Worm (Caenorhabditis elegans): ENCODE data around the gene Y75B8A.23.
A peak's percentile ranks its signal among the peaks of the same experiment; 100 is the strongest.

DNA sequence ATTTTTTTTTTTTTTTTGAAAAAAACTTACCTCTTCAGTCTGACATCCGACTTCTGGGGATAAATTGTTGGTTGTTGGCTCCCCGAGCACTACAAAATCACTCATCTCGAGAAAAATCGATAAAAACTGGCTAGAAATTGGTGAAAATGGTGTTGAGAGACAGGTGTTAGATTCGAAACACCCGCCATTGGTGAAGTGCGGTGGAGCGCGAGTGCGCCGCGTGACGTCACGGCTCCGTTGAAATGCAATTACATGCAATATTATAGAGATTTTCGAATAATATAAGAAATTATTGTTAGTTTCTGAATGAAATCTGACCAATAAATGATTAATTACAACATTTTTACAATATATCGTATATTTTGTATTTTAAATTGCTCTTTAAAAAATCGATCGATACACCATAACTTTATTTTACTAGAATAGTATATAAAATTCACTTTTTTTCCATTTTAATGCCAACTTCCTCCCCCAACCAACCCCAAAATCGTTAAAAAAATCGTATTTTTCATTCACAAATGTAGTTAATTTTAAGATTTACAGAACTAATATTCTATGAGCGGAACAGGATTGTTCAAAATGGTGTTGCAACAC, 24.3 kb upstream of the Y75B8A.23 start, which contains the start of the genes Y75B8A.18 and Y75B8A.19:
- TF ChIP-seq pag-3 (tag; optimal IDR thresholded peaks at IDR 0.05; ENCODE audit: borderline replicate concordance, insufficient read depth) (no peak), lsy-2 (tag; optimal IDR thresholded peaks at IDR 0.05) (peak; percentile 69 to 81), hpl-2 (GFP tag; optimal IDR thresholded peaks at IDR 0.05) (no peak), lin-39 (tag; optimal IDR thresholded peaks at IDR 0.05) (peak; percentile 45), nhr-77 (tag; optimal IDR thresholded peaks at IDR 0.05) (no peak), dpl-1 (GFP tag; optimal IDR thresholded peaks at IDR 0.05) (peak; percentile 89 to 94 (median 92))
